Fruit fly (Drosophila melanogaster) whole organism, prepupa: ENCODE results near the gene CG17931.
A peak's percentile ranks its signal among the peaks of the same experiment; 100 is the strongest.

Source experiments
- Blimp-1 ChIP-seq: fragments of 200-800 bp; sonication (Bioruptor generic); optimal IDR thresholded peaks from 3 replicates; lab custom pipeline; 2017; ENCODE audit warnings: missing biosample characterization, missing genetic modification characterization, mild to moderate bottlenecking, moderate library complexity, missing genetic modification reagents
- CG6808 ChIP-seq: fragments of 200-800 bp; sonication (Bioruptor generic); optimal IDR thresholded peaks from 3 replicates; lab custom pipeline; 2017; ENCODE audit warnings: missing biosample characterization, missing genetic modification characterization, mild to moderate bottlenecking, moderate library complexity, missing genetic modification reagents
- Eip75B ChIP-seq: fragments of 200-800 bp; sonication (Bioruptor generic); optimal IDR thresholded peaks from 3 replicates; lab custom pipeline; 2016; ENCODE audit warnings: missing biosample characterization, missing genetic modification characterization
- Hr39 ChIP-seq: fragments of 200-800 bp; sonication (Bioruptor generic); optimal IDR thresholded peaks from 2 replicates; lab custom pipeline; 2016; ENCODE audit warnings: missing biosample characterization, missing genetic modification characterization
- OdsH ChIP-seq: fragments of 200-800 bp; sonication (Bioruptor generic); optimal IDR thresholded peaks from 3 replicates; lab custom pipeline; 2016; ENCODE audit warnings: missing biosample characterization, missing genetic modification characterization
- esn ChIP-seq: fragments of 200-800 bp; sonication (Bioruptor generic); optimal IDR thresholded peaks from 2 replicates; lab custom pipeline; 2016; ENCODE audit warnings: missing biosample characterization, mild to moderate bottlenecking, missing genetic modification characterization, moderate library complexity

dm6 chr3R:16359098-16359497 lies at the start of gene CG17931:
- TF ChIP-seq esn (no peak), OdsH (GFP tag; lab: Kevin White, UChicago) (no peak), Eip75B (GFP tag; lab: Kevin White, UChicago) (no peak), CG6808 (peak; percentile 100), Hr39 (GFP tag; lab: Kevin White, UChicago) (no peak), Blimp-1 (no peak)
